Fruit fly (Drosophila melanogaster) whole organism, prepupa: Measurements from ENCODE around the gene Alp12.

Experiments used
- Blimp-1 ChIP-seq: fragments of 200-800 bp; sonication (Bioruptor generic); optimal IDR thresholded peaks from 3 replicates; lab custom pipeline; 2017; ENCODE audit warnings: missing biosample characterization, missing genetic modification characterization, mild to moderate bottlenecking, moderate library complexity, missing genetic modification reagents
- CG10631 ChIP-seq: fragments of 200-800 bp; sonication (Bioruptor generic); optimal IDR thresholded peaks from 2 replicates; lab custom pipeline; 2016; ENCODE audit warnings: missing biosample characterization, missing genetic modification characterization
- CG10669 ChIP-seq: fragments of 200-800 bp; sonication (Bioruptor generic); optimal IDR thresholded peaks from 3 replicates; lab custom pipeline; 2018; ENCODE audit warnings: missing biosample characterization, mild to moderate bottlenecking, missing genetic modification characterization, moderate library complexity
- CG11294 ChIP-seq: fragments of 200-800 bp; sonication (Bioruptor generic); IDR thresholded peaks from 2 replicates; pipeline ENCODE4 v1.3.6; 2022; ENCODE audit warnings: missing biosample characterization, missing genetic modification characterization
- CG11762 ChIP-seq: fragments of 200-800 bp; sonication (Bioruptor generic); optimal IDR thresholded peaks from 3 replicates; lab custom pipeline; 2016; ENCODE audit warnings: missing biosample characterization, missing genetic modification characterization; ENCODE audit not compliant: insufficient read depth
- CG11902 ChIP-seq: fragments of 200-800 bp; sonication (Bioruptor generic); optimal IDR thresholded peaks from 3 replicates; lab custom pipeline; 2016; ENCODE audit warnings: missing biosample characterization, missing genetic modification characterization
- CG15336 ChIP-seq: fragments of 200-800 bp; sonication (Bioruptor generic); IDR thresholded peaks from 2 replicates; pipeline ENCODE4 v1.3.6; 2022; ENCODE audit warnings: missing biosample characterization, missing genetic modification characterization
- CG1621 ChIP-seq: fragments of 200-800 bp; sonication (Bioruptor generic); optimal IDR thresholded peaks from 3 replicates; lab custom pipeline; 2018; ENCODE audit warnings: missing biosample characterization, mild to moderate bottlenecking, missing genetic modification characterization
- CG16779 ChIP-seq: fragments of 200-800 bp; sonication (Bioruptor generic); optimal IDR thresholded peaks from 3 replicates; lab custom pipeline; 2017; ENCODE audit warnings: missing biosample characterization, mild to moderate bottlenecking, missing genetic modification characterization
- CG3032 ChIP-seq: fragments of 200-800 bp; optimal IDR thresholded peaks from 2 replicates; lab custom pipeline; 2019; ENCODE audit warnings: missing biosample characterization, mild to moderate bottlenecking, missing genetic modification characterization, moderate library complexity
- CG31627 ChIP-seq: fragments of 200-800 bp; sonication (Bioruptor generic); optimal IDR thresholded peaks from 3 replicates; lab custom pipeline; 2016; ENCODE audit warnings: missing biosample characterization, missing genetic modification characterization
- CG32006 ChIP-seq: fragments of 200-800 bp; sonication (Bioruptor generic); optimal IDR thresholded peaks from 3 replicates; lab custom pipeline; 2017; ENCODE audit warnings: missing biosample characterization, mild to moderate bottlenecking, missing genetic modification characterization
- CG34406 ChIP-seq: fragments of 200-800 bp; sonication (Bioruptor generic); optimal IDR thresholded peaks from 3 replicates; lab custom pipeline; 2016; ENCODE audit warnings: missing biosample characterization, missing genetic modification characterization
- CG3919 ChIP-seq: fragments of 200-800 bp; sonication (Bioruptor generic); optimal IDR thresholded peaks from 3 replicates; lab custom pipeline; 2016; ENCODE audit warnings: missing biosample characterization, missing genetic modification characterization
- CG6163 ChIP-seq: fragments of 200-800 bp; sonication (Bioruptor generic); IDR thresholded peaks from 3 replicates; pipeline ENCODE4 v1.3.6; 2022; ENCODE audit warnings: missing biosample characterization, missing genetic modification characterization
- CG6276 ChIP-seq: fragments of 200-800 bp; sonication (Bioruptor generic); optimal IDR thresholded peaks from 2 replicates; lab custom pipeline; 2017; ENCODE audit warnings: missing biosample characterization, mild to moderate bottlenecking, missing genetic modification characterization
- CG6792 ChIP-seq: fragments of 200-800 bp; sonication (Bioruptor generic); optimal IDR thresholded peaks from 3 replicates; lab custom pipeline; 2016; ENCODE audit warnings: missing biosample characterization, missing genetic modification characterization
- CG6808 ChIP-seq: fragments of 200-800 bp; sonication (Bioruptor generic); optimal IDR thresholded peaks from 3 replicates; lab custom pipeline; 2017; ENCODE audit warnings: missing biosample characterization, missing genetic modification characterization, mild to moderate bottlenecking, moderate library complexity, missing genetic modification reagents
- CG6854 ChIP-seq: fragments of 200-800 bp; sonication (Bioruptor generic); optimal IDR thresholded peaks from 2 replicates; lab custom pipeline; 2017; ENCODE audit warnings: missing biosample characterization, mild to moderate bottlenecking, missing genetic modification characterization
- CG7368 ChIP-seq: fragments of 200-800 bp; sonication (Bioruptor generic); optimal IDR thresholded peaks from 3 replicates; lab custom pipeline; 2016; ENCODE audit warnings: missing biosample characterization, missing genetic modification characterization
- CG8119 ChIP-seq: fragments of 200-800 bp; sonication (Bioruptor generic); IDR thresholded peaks from 3 replicates; pipeline ENCODE4 v1.3.6; 2022; ENCODE audit warnings: missing biosample characterization, missing genetic modification characterization
- CG8319 ChIP-seq: fragments of 200-800 bp; sonication (Bioruptor generic); optimal IDR thresholded peaks from 3 replicates; lab custom pipeline; 2016; ENCODE audit warnings: missing biosample characterization, missing genetic modification characterization
- CG8632 ChIP-seq: fragments of 200-800 bp; sonication (Bioruptor generic); optimal IDR thresholded peaks from 3 replicates; lab custom pipeline; 2016; ENCODE audit warnings: missing biosample characterization, missing genetic modification characterization
- Eip75B ChIP-seq: fragments of 200-800 bp; sonication (Bioruptor generic); optimal IDR thresholded peaks from 3 replicates; lab custom pipeline; 2016; ENCODE audit warnings: missing biosample characterization, missing genetic modification characterization
- Eip78C ChIP-seq: fragments of 200-800 bp; sonication (Bioruptor generic); peaks from one replicate; lab custom pipeline; 2016; ENCODE audit warnings: missing biosample characterization, missing genetic modification characterization
- Eip93F ChIP-seq: fragments of 200-800 bp; sonication (Bioruptor generic); optimal IDR thresholded peaks from 2 replicates; lab custom pipeline; 2016; ENCODE audit warnings: missing biosample characterization, mild to moderate bottlenecking, missing genetic modification characterization
- Ets21C ChIP-seq: fragments of 200-800 bp; sonication (Bioruptor generic); optimal IDR thresholded peaks from 3 replicates; lab custom pipeline; 2016; ENCODE audit warnings: missing biosample characterization, missing genetic modification characterization
- Ets96B ChIP-seq: fragments of 200-800 bp; optimal IDR thresholded peaks from 2 replicates; lab custom pipeline; 2019; ENCODE audit warnings: missing biosample characterization, mild to moderate bottlenecking, missing genetic modification characterization, moderate library complexity
- Gug ChIP-seq: fragments of 200-800 bp; sonication (Bioruptor generic); IDR thresholded peaks from 2 replicates; pipeline ENCODE4 v1.3.6; 2022; ENCODE audit warnings: missing biosample characterization, missing genetic modification characterization
- Hr38 ChIP-seq: sonication (Bioruptor generic); optimal IDR thresholded peaks from 2 replicates; lab custom pipeline; 2016; ENCODE audit warnings: missing biosample characterization, missing genetic modification characterization
- Hr39 ChIP-seq: fragments of 200-800 bp; sonication (Bioruptor generic); optimal IDR thresholded peaks from 2 replicates; lab custom pipeline; 2016; ENCODE audit warnings: missing biosample characterization, missing genetic modification characterization
- Hr4 ChIP-seq: fragments of 200-800 bp; sonication (Bioruptor generic); optimal IDR thresholded peaks from 3 replicates; lab custom pipeline; 2016; ENCODE audit warnings: missing biosample characterization, missing genetic modification characterization
- Met ChIP-seq: fragments of 200-800 bp; sonication (Bioruptor generic); optimal IDR thresholded peaks from 3 replicates; lab custom pipeline; 2016; ENCODE audit warnings: missing biosample characterization, missing genetic modification characterization
- OdsH ChIP-seq: fragments of 200-800 bp; sonication (Bioruptor generic); optimal IDR thresholded peaks from 3 replicates; lab custom pipeline; 2016; ENCODE audit warnings: missing biosample characterization, missing genetic modification characterization
- Sox102F ChIP-seq: fragments of 200-800 bp; sonication (Bioruptor generic); optimal IDR thresholded peaks from 2 replicates; lab custom pipeline; 2016; ENCODE audit warnings: missing biosample characterization, mild to moderate bottlenecking, missing genetic modification characterization
- Sox15 ChIP-seq: fragments of 200-800 bp; sonication (Bioruptor generic); optimal IDR thresholded peaks from 3 replicates; lab custom pipeline; 2016; ENCODE audit warnings: missing biosample characterization, missing genetic modification characterization
- achi ChIP-seq: fragments of 200-800 bp; sonication (Bioruptor generic); optimal IDR thresholded peaks from 3 replicates; lab custom pipeline; 2016; ENCODE audit warnings: missing biosample characterization, missing genetic modification characterization
- acj6 ChIP-seq: fragments of 200-800 bp; sonication (Bioruptor generic); optimal IDR thresholded peaks from 3 replicates; lab custom pipeline; 2016; ENCODE audit warnings: missing biosample characterization, missing genetic modification characterization
- cyc ChIP-seq: fragments of 200-800 bp; sonication (Bioruptor generic); optimal IDR thresholded peaks from 3 replicates; lab custom pipeline; 2016; ENCODE audit warnings: missing biosample characterization, missing genetic modification characterization
- eg ChIP-seq: fragments of 200-800 bp; sonication (Bioruptor generic); IDR thresholded peaks from 3 replicates; pipeline ENCODE4 v1.3.6; 2022; ENCODE audit warnings: missing biosample characterization, missing genetic modification characterization
- esn ChIP-seq: fragments of 200-800 bp; sonication (Bioruptor generic); optimal IDR thresholded peaks from 2 replicates; lab custom pipeline; 2016; ENCODE audit warnings: missing biosample characterization, mild to moderate bottlenecking, missing genetic modification characterization, moderate library complexity
- fd59A ChIP-seq: fragments of 200-800 bp; sonication (Bioruptor generic); optimal IDR thresholded peaks from 2 replicates; lab custom pipeline; 2017; ENCODE audit warnings: missing biosample characterization, mild to moderate bottlenecking, missing genetic modification characterization, missing genetic modification reagents
- fd85E ChIP-seq: fragments of 200-800 bp; sonication (Bioruptor generic); optimal IDR thresholded peaks from 3 replicates; lab custom pipeline; 2016; ENCODE audit warnings: missing biosample characterization, missing genetic modification characterization
- fkh ChIP-seq: fragments of 200-800 bp; sonication (Bioruptor generic); optimal IDR thresholded peaks from 3 replicates; lab custom pipeline; 2017; ENCODE audit warnings: missing biosample characterization, mild to moderate bottlenecking, missing genetic modification characterization, moderate library complexity
- lz ChIP-seq: fragments of 200-800 bp; sonication (Bioruptor generic); optimal IDR thresholded peaks from 3 replicates; lab custom pipeline; 2016; ENCODE audit warnings: missing biosample characterization, missing genetic modification characterization
- net ChIP-seq: fragments of 200-800 bp; sonication (Bioruptor generic); optimal IDR thresholded peaks from 3 replicates; lab custom pipeline; 2016; ENCODE audit warnings: missing biosample characterization, missing genetic modification characterization
- pdm3 ChIP-seq: fragments of 200-800 bp; sonication (Bioruptor generic); optimal IDR thresholded peaks from 3 replicates; lab custom pipeline; 2016; ENCODE audit warnings: missing biosample characterization, missing genetic modification characterization
- salr ChIP-seq, 2 experiments: fragments of 200-800 bp; sonication (Bioruptor generic); optimal IDR thresholded peaks; 3 replicates each; lab custom pipeline; 2016 to 2018; ENCODE audit warnings: missing biosample characterization in 2 of 2, missing genetic modification characterization in 2 of 2, mild to moderate bottlenecking in 1 of 2
- spab ChIP-seq: fragments of 200-800 bp; sonication (Bioruptor generic); optimal IDR thresholded peaks from 2 replicates; lab custom pipeline; 2017; ENCODE audit warnings: missing biosample characterization, mild to moderate bottlenecking, missing genetic modification characterization, missing genetic modification reagents
- ss ChIP-seq, 2 experiments: fragments of 200-800 bp; sonication (Bioruptor generic); optimal IDR thresholded peaks; 2 replicates in 1 of 2; 3 replicates in 1 of 2; lab custom pipeline; 2017 to 2018; ENCODE audit warnings: mild to moderate bottlenecking in 2 of 2, missing biosample characterization in 2 of 2, missing genetic modification characterization in 2 of 2, moderate library complexity in 1 of 2
- topi ChIP-seq: fragments of 200-800 bp; sonication (Bioruptor generic); optimal IDR thresholded peaks from 3 replicates; lab custom pipeline; 2016; ENCODE audit warnings: missing biosample characterization, missing genetic modification characterization

Gene Alp12

DNA sequence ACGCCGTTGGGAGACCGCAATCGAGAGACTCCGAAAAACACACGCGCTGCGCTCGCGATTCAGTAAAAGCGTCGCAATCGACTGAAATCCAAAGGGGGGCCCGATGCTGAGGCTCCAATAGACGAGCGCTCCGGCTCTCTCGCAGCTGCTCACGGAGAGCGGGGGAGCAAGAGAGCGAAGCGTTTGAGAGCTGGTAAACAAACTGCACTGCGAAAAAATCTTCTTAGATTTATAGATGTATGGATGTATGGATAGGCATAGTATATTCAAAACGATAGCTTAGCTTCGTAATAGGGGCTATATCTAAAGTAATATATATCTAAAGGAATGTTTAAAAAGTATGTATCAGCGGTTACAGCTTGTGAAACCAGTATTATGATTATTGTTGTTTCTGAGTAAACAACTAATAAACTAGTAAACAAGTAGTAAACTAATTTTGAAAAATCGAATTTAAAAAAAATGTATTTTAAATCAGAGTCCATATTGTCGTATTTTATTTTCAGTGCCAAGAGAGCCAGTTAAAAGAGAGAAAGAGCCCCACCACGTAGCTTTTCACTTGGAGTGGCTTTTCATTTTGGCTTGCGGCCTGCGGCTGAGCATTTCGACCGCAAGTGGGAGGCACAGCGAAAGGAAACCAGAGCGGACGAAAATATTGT is at the start of gene Alp12, which contains the start of gene CG13085:
Gene Alp12, plus strand, starts transcription at position 584 of the 656 bp plus-strand sequence.
Gene CG13085, plus strand, starts transcription at position 584 of the 656 bp plus-strand sequence.
- TF ChIP-seq CG6792 (GFP tag; lab: Kevin White, UChicago) (peak; percentile 95), eg (GFP tag; lab: Robert Waterston, UW) (peak; percentile 95), CG15336 (GFP tag; lab: Robert Waterston, UW) (peak; percentile 99), esn (GFP tag; lab: Kevin White, UChicago) (peak; percentile 97), CG8319 (GFP tag; lab: Kevin White, UChicago) (peak; percentile 89), Sox15 (peak; percentile 91), CG6808 (GFP tag; lab: Kevin White, UChicago) (peak; percentile 94), Eip93F (GFP tag; lab: Kevin White, UChicago) (peak; percentile 83), ss (GFP tag; optimal IDR thresholded peaks at IDR 0.05; lab: Kevin White, UChicago) (peak; percentile 89 to 90), CG11902 (GFP tag; lab: Kevin White, UChicago) (peak; percentile 84), Blimp-1 (GFP tag; lab: Kevin White, UChicago) (peak; percentile 86), Ets96B (tag; lab: Kevin White, UChicago) (peak; percentile 88), CG34406 (GFP tag; lab: Kevin White, UChicago) (peak; percentile 95), pdm3 (GFP tag; lab: Kevin White, UChicago) (peak; percentile 96), CG3032 (tag; lab: Kevin White, UChicago) (peak; percentile 93), CG10631 (GFP tag; lab: Kevin White, UChicago) (peak; percentile 98), fd85E (GFP tag; lab: Kevin White, UChicago) (peak; percentile 73), cyc (peak; percentile 89), Eip78C (GFP tag; lab: Kevin White, UChicago) (peak; percentile 99), CG8119 (GFP tag; lab: Robert Waterston, UW) (peak; percentile 99), CG1621 (tag; lab: Kevin White, UChicago) (peak; percentile 89), acj6 (peak; percentile 96), fkh (peak; percentile 95), CG3919 (GFP tag; lab: Kevin White, UChicago) (peak; percentile 96), Hr4 (GFP tag; lab: Kevin White, UChicago) (peak; percentile 98), CG8632 (peak; percentile 94), CG11762 (GFP tag; lab: Kevin White, UChicago) (peak; percentile 92), OdsH (GFP tag; lab: Kevin White, UChicago) (peak; percentile 97), CG6854 (GFP tag; lab: Kevin White, UChicago) (peak; percentile 90), fd59A (peak; percentile 92), Eip75B (GFP tag; lab: Kevin White, UChicago) (peak; percentile 96), achi (GFP tag; lab: Kevin White, UChicago) (peak; percentile 96), topi (peak; percentile 95), Ets21C (peak; percentile 86), CG31627 (GFP tag; lab: Kevin White, UChicago) (peak; percentile 93), CG10669 (GFP tag; lab: Kevin White, UChicago) (peak; percentile 92), CG32006 (GFP tag; lab: Kevin White, UChicago) (peak; percentile 99), CG6276 (peak; percentile 99), spab (GFP tag; lab: Kevin White, UChicago) (peak; percentile 93), Sox102F (GFP tag; lab: Kevin White, UChicago) (peak; percentile 92), CG16779 (tag; lab: Kevin White, UChicago) (peak; percentile 95), Hr39 (peak; percentile 91), net (GFP tag; lab: Kevin White, UChicago) (peak; percentile 97), Hr38 (peak; percentile 8), Gug (GFP tag; lab: Robert Waterston, UW) (peak; percentile 97), Met (GFP tag; lab: Kevin White, UChicago) (peak; percentile 94), CG11294 (GFP tag; lab: Robert Waterston, UW) (peak; percentile 97), CG7368 (GFP tag; lab: Kevin White, UChicago) (peak; percentile 93), lz (GFP tag; lab: Kevin White, UChicago) (peak; percentile 96), salr (GFP tag; optimal IDR thresholded peaks at IDR 0.05; lab: Kevin White, UChicago) (peak; percentile 76 to 99), CG6163 (GFP tag; lab: Robert Waterston, UW) (peak; percentile 95)
